Worm (Caenorhabditis elegans): ENCODE data around the gene C06E2.1.

C06E2.1 gene

ce11 chrX:8874748-8875147 lies at the start of gene C06E2.1:
Gene C06E2.1, minus strand, starts transcription at chrX:8874848.
- no peak for TF ChIP-seq klf-2 (GFP tag; conservative IDR thresholded peaks at IDR 0.05)
- TF ChIP-seq ztf-29 (GFP tag; IDR thresholded peaks at IDR 0.05), result no peak
- TF ChIP-seq flt-1 (GFP tag; IDR thresholded peaks at IDR 0.05), result no peak

- TF ChIP-seq ztf-23 (GFP tag; IDR thresholded peaks at IDR 0.05) (no peak), ztf-29 (GFP tag; IDR thresholded peaks at IDR 0.05) (no peak), med-1 (GFP tag; optimal IDR thresholded peaks at IDR 0.05; ENCODE audit: insufficient read depth) (no peak)
Measured at ce11 chrX:8921221-8921620, 46.6 kb upstream of the C06E2.1 start.

- TF ChIP-seq T22C8.4 (GFP tag; IDR thresholded peaks at IDR 0.05) (no peak), ref-1 (GFP tag; conservative IDR thresholded peaks at IDR 0.05) (no peak), ztf-23 (GFP tag; IDR thresholded peaks at IDR 0.05) (no peak), klf-2 (GFP tag; conservative IDR thresholded peaks at IDR 0.05) (no peak), tab-1 (GFP tag; IDR thresholded peaks at IDR 0.05) (no peak), ztf-29 (GFP tag; IDR thresholded peaks at IDR 0.05) (no peak)
Measured at ce11 chrX:8919323-8919722, 44.7 kb upstream of the C06E2.1 start, which contains the start of gene nlp-14. Gene nlp-14, minus strand, starts transcription at chrX:8919423.

- no peak for TF ChIP-seq ztf-23 (GFP tag; IDR thresholded peaks at IDR 0.05)
- no peak for TF ChIP-seq ztf-29 (GFP tag; IDR thresholded peaks at IDR 0.05)
- TF ChIP-seq flt-1 (GFP tag; IDR thresholded peaks at IDR 0.05), result no peak
- TF ChIP-seq med-1 (GFP tag; optimal IDR thresholded peaks at IDR 0.05; ENCODE audit: insufficient read depth), result no peak
- no peak for TF ChIP-seq klf-2 (GFP tag; conservative IDR thresholded peaks at IDR 0.05)
- no peak for TF ChIP-seq tab-1 (GFP tag; IDR thresholded peaks at IDR 0.05)
- TF ChIP-seq ref-1 (GFP tag; conservative IDR thresholded peaks at IDR 0.05), result no peak
- no peak for TF ChIP-seq T22C8.4 (GFP tag; IDR thresholded peaks at IDR 0.05)
Measured at ce11 chrX:8918792-8919191, 44.1 kb upstream of the C06E2.1 start.

ce11 chrX:8917730-8918129 lies 43.1 kb upstream of the C06E2.1 start:
- TF ChIP-seq ref-1 (GFP tag; conservative IDR thresholded peaks at IDR 0.05), result no peak
- TF ChIP-seq T22C8.4 (GFP tag; IDR thresholded peaks at IDR 0.05), result no peak
- TF ChIP-seq ztf-29 (GFP tag; IDR thresholded peaks at IDR 0.05), result no peak
- TF ChIP-seq med-1 (GFP tag; optimal IDR thresholded peaks at IDR 0.05; ENCODE audit: insufficient read depth), result no peak
- TF ChIP-seq flt-1 (GFP tag; IDR thresholded peaks at IDR 0.05), result no peak
- TF ChIP-seq cog-1 (tag; optimal IDR thresholded peaks at IDR 0.05), result no peak
- no peak for TF ChIP-seq ztf-23 (GFP tag; IDR thresholded peaks at IDR 0.05)
- no peak for TF ChIP-seq tab-1 (GFP tag; IDR thresholded peaks at IDR 0.05)
- TF ChIP-seq klf-2 (GFP tag; conservative IDR thresholded peaks at IDR 0.05), result no peak

- TF ChIP-seq tab-1 (GFP tag; IDR thresholded peaks at IDR 0.05) (0 out of 2 replicates have a peak, but pooled peaks have one; percentile 32), T22C8.4 (GFP tag; IDR thresholded peaks at IDR 0.05) (no peak), klf-2 (GFP tag; conservative IDR thresholded peaks at IDR 0.05) (no peak)
Measured at ce11 chrX:8911077-8911476, 36.4 kb upstream of the C06E2.1 start, which contains the start of gene cyn-8. Gene cyn-8, plus strand, starts transcription at chrX:8911293.

ce11 chrX:8905089-8905488 lies 30.4 kb upstream of the C06E2.1 start, which contains the start of gene ensh-1:
Gene ensh-1, plus strand, starts transcription at chrX:8905389.
- TF ChIP-seq ref-1 (GFP tag; conservative IDR thresholded peaks at IDR 0.05), result no peak
- TF ChIP-seq ztf-29 (GFP tag; IDR thresholded peaks at IDR 0.05), result no peak
- TF ChIP-seq med-1 (GFP tag; optimal IDR thresholded peaks at IDR 0.05; ENCODE audit: insufficient read depth), result no peak
- TF ChIP-seq flt-1 (GFP tag; IDR thresholded peaks at IDR 0.05), result no peak
- no peak for TF ChIP-seq cog-1 (tag; optimal IDR thresholded peaks at IDR 0.05)
- TF ChIP-seq tab-1 (GFP tag; IDR thresholded peaks at IDR 0.05), result no peak
- no peak for TF ChIP-seq klf-2 (GFP tag; conservative IDR thresholded peaks at IDR 0.05)
- no peak for TF ChIP-seq ztf-23 (GFP tag; IDR thresholded peaks at IDR 0.05)
- no peak for TF ChIP-seq T22C8.4 (GFP tag; IDR thresholded peaks at IDR 0.05)

ce11 chrX:8902920-8903319 lies 28.3 kb upstream of the C06E2.1 start:
- TF ChIP-seq flt-1 (GFP tag; IDR thresholded peaks at IDR 0.05) (no peak), tab-1 (GFP tag; IDR thresholded peaks at IDR 0.05) (no peak), cog-1 (tag; optimal IDR thresholded peaks at IDR 0.05) (no peak), ztf-23 (GFP tag; IDR thresholded peaks at IDR 0.05) (no peak), ref-1 (GFP tag; conservative IDR thresholded peaks at IDR 0.05) (no peak)

ce11 chrX:8892808-8893207 lies 18.2 kb upstream of the C06E2.1 start, which contains the start of gene C13E3.1:
Gene C13E3.1, plus strand, starts transcription at chrX:8893108.
- TF ChIP-seq cog-1 (tag; optimal IDR thresholded peaks at IDR 0.05) (no peak), ztf-23 (GFP tag; IDR thresholded peaks at IDR 0.05) (no peak), ref-1 (GFP tag; conservative IDR thresholded peaks at IDR 0.05) (no peak)

ce11 chrX:8891393-8891953 lies 16.8 kb upstream of the C06E2.1 start:
- TF ChIP-seq cog-1 (tag; optimal IDR thresholded peaks at IDR 0.05) (no peak), T22C8.4 (GFP tag; IDR thresholded peaks at IDR 0.05) (no peak)

- TF ChIP-seq ref-1 (GFP tag; conservative IDR thresholded peaks at IDR 0.05) (no peak), klf-2 (GFP tag; conservative IDR thresholded peaks at IDR 0.05) (no peak), T22C8.4 (GFP tag; IDR thresholded peaks at IDR 0.05) (no peak), ztf-23 (GFP tag; IDR thresholded peaks at IDR 0.05) (no peak), tab-1 (GFP tag; IDR thresholded peaks at IDR 0.05) (no peak), cog-1 (tag; optimal IDR thresholded peaks at IDR 0.05) (no peak), flt-1 (GFP tag; IDR thresholded peaks at IDR 0.05) (no peak), med-1 (GFP tag; optimal IDR thresholded peaks at IDR 0.05; ENCODE audit: insufficient read depth) (no peak)
Measured at ce11 chrX:8890251-8890755, 15.7 kb upstream of the C06E2.1 start.

Data from whole organism, midembryonic.